Worm (Caenorhabditis elegans) whole organism, L1 larva: ENCODE measurements around the gene F17E9.3.

Source experiments
- F16B12.6 ChIP-seq: fragments of 150-350 bp; optimal IDR thresholded peaks from 2 replicates; lab custom pipeline; 2014; ENCODE audit warnings: missing biosample characterization, missing genetic modification characterization
- ama-1 ChIP-seq: fragments of 150-350 bp; optimal IDR thresholded peaks from 2 replicates; lab custom pipeline; 2014
- ceh-82 ChIP-seq, 3 experiments: fragments of 150-350 bp in 1 of 3; sonication (generic microtip) in 2 of 3; optimal IDR thresholded peaks; 2 replicates each; lab custom pipeline; 2014 to 2017; ENCODE audit warnings: missing biosample characterization in 3 of 3, missing genetic modification characterization in 3 of 3
- dpl-1 ChIP-seq, 3 experiments: fragments of 150-350 bp in 2 of 3; sonication (generic microtip) in 1 of 3; optimal IDR thresholded peaks; 2 replicates each; lab custom pipeline; 2014 to 2017; ENCODE audit warnings: missing biosample characterization in 3 of 3, missing genetic modification characterization in 3 of 3, missing genetic modification reagents in 3 of 3
- egl-27 ChIP-seq, 2 experiments: fragments of 150-350 bp in 1 of 2; sonication (generic microtip); optimal IDR thresholded peaks; 3 replicates each; lab custom pipeline; 2017 to 2018; ENCODE audit warnings: missing biosample characterization in 2 of 2, missing genetic modification characterization in 2 of 2, missing genetic modification reagents in 2 of 2
- lin-13 ChIP-seq: fragments of 150-350 bp; optimal IDR thresholded peaks from 2 replicates; lab custom pipeline; 2014; ENCODE audit warnings: missing biosample characterization, missing genetic modification reagents, missing genetic modification characterization
- nhr-12 ChIP-seq: sonication (generic microtip); optimal IDR thresholded peaks from 2 replicates; lab custom pipeline; 2017; ENCODE audit warnings: missing biosample characterization, missing genetic modification characterization
- nhr-237 ChIP-seq: fragments of 150-350 bp; optimal IDR thresholded peaks from 2 replicates; lab custom pipeline; 2014; ENCODE audit warnings: missing biosample characterization, missing genetic modification characterization
- nhr-28 ChIP-seq: fragments of 150-350 bp; optimal IDR thresholded peaks from 2 replicates; lab custom pipeline; 2014; ENCODE audit warnings: missing biosample characterization, missing genetic modification characterization
- nhr-77 ChIP-seq: fragments of 150-350 bp; optimal IDR thresholded peaks from 2 replicates; lab custom pipeline; 2014; ENCODE audit warnings: missing biosample characterization, missing genetic modification characterization
- nhr-90 ChIP-seq: sonication (generic microtip); optimal IDR thresholded peaks from 2 replicates; lab custom pipeline; 2016; ENCODE audit warnings: mild to moderate bottlenecking, missing genetic modification characterization, missing compliant biosample characterization; ENCODE audit not compliant: poor library complexity
- pax-3 ChIP-seq: fragments of 200-800 bp; sonication (Bioruptor generic); optimal IDR thresholded peaks from 2 replicates; lab custom pipeline; 2018; ENCODE audit warnings: mild to moderate bottlenecking, missing genetic modification characterization, moderate library complexity, missing compliant biosample characterization
- snpc-4 ChIP-seq: fragments of 150-350 bp; optimal IDR thresholded peaks from 2 replicates; lab custom pipeline; 2014; ENCODE audit warnings: missing biosample characterization, missing genetic modification characterization
- unc-130 ChIP-seq: fragments of 150-350 bp; optimal IDR thresholded peaks from 2 replicates; lab custom pipeline; 2017; ENCODE audit warnings: missing biosample characterization, missing genetic modification characterization, inconsistent platforms

ce11 chrIV:8357299-8357698 lies 2.6 kb downstream of the F17E9.3 start:
- no peak for TF ChIP-seq ceh-82 (tag; optimal IDR thresholded peaks at IDR 0.05; lab: Kevin White, UChicago)
- no peak for TF ChIP-seq snpc-4
- TF ChIP-seq lin-13 (GFP tag; lab: Kevin White, UChicago) = no peak
- TF ChIP-seq egl-27 (tag; optimal IDR thresholded peaks at IDR 0.05; lab: Kevin White, UChicago) = no peak
- no peak for TF ChIP-seq unc-130 (tag; lab: Kevin White, UChicago)
- TF ChIP-seq pax-3 (tag; lab: Kevin White, UChicago) = no peak
- no peak for TF ChIP-seq dpl-1 (GFP tag; optimal IDR thresholded peaks at IDR 0.05; lab: Kevin White, UChicago)
- no peak for TF ChIP-seq nhr-237 (tag; lab: Kevin White, UChicago)
- no peak for TF ChIP-seq nhr-90 (tag; lab: Kevin White, UChicago)
- no peak for TF ChIP-seq nhr-12 (tag; lab: Kevin White, UChicago)
- no peak for TF ChIP-seq nhr-77 (tag; lab: Kevin White, UChicago)
- TF ChIP-seq ama-1 (lab: Kevin White, UChicago) = no peak
- TF ChIP-seq F16B12.6 (tag; lab: Kevin White, UChicago) = no peak
- no peak for TF ChIP-seq nhr-28 (tag; lab: Kevin White, UChicago)
